Worm (Caenorhabditis elegans) whole organism, L4 larva: ENCODE results near the gene syd-9.

Experiments
- D1046.2 ChIP-seq: fragments of 200-800 bp; sonication (Bioruptor generic); IDR thresholded peaks from 2 replicates; pipeline ENCODE4 v1.3.6; 2022; ENCODE audit warnings: missing genetic modification characterization, missing compliant biosample characterization
- F44E2.7 ChIP-seq: fragments of 200-800 bp; sonication (Bioruptor generic); IDR thresholded peaks from 2 replicates; pipeline ENCODE4 v2.1.2; 2022; ENCODE audit warnings: missing genetic modification characterization, missing compliant biosample characterization
- F49E8.2 ChIP-seq: sonication (generic microtip); optimal IDR thresholded peaks from 2 replicates; lab custom pipeline; 2016; ENCODE audit warnings: missing compliant biosample characterization, mild to moderate bottlenecking, missing genetic modification characterization, borderline replicate concordance
- T20F7.1 ChIP-seq: fragments of 200-800 bp; sonication (Bioruptor generic); optimal IDR thresholded peaks from 2 replicates; lab custom pipeline; 2018; ENCODE audit warnings: mild to moderate bottlenecking, missing genetic modification characterization, missing compliant biosample characterization
- Y105C5A.15 ChIP-seq: fragments of 200-800 bp; sonication (Bioruptor generic); IDR thresholded peaks from 2 replicates; pipeline ENCODE4 v1.3.6; 2022; ENCODE audit warnings: missing genetic modification characterization, missing compliant biosample characterization
- ZK546.5 ChIP-seq, 2 experiments: sonication (generic microtip); optimal IDR thresholded peaks; 2 replicates each; lab custom pipeline; 2017; ENCODE audit warnings: missing biosample characterization in 2 of 2, missing genetic modification characterization in 2 of 2
- aha-1 ChIP-seq: fragments of 150-350 bp; peaks from one replicate; lab custom pipeline; 2014; ENCODE audit warnings: missing biosample characterization, missing genetic modification characterization
- ceh-32 ChIP-seq: sonication (generic microtip); optimal IDR thresholded peaks from 2 replicates; lab custom pipeline; 2016; ENCODE audit warnings: mild to moderate bottlenecking, missing genetic modification characterization, missing compliant biosample characterization; ENCODE audit not compliant: poor library complexity
- daf-16 ChIP-seq, 3 experiments: sonication (generic microtip); optimal IDR thresholded peaks; 2 replicates each; lab custom pipeline; 2016 to 2017; ENCODE audit warnings: missing genetic modification characterization in 3 of 3, missing genetic modification reagents in 3 of 3, mild to moderate bottlenecking in 2 of 3, missing compliant biosample characterization in 2 of 3, missing biosample characterization in 1 of 3, moderate library complexity in 1 of 3
- daf-19 ChIP-seq: fragments of 200-800 bp; sonication (Bioruptor generic); conservative IDR thresholded peaks from 2 replicates; pipeline ENCODE4 v1.3.6; 2022; ENCODE audit warnings: missing genetic modification characterization, missing compliant biosample characterization
- daf-8 ChIP-seq: fragments of 200-800 bp; sonication (Bioruptor generic); IDR thresholded peaks from 2 replicates; pipeline ENCODE4 v1.3.6; 2022; ENCODE audit warnings: missing genetic modification characterization, missing compliant biosample characterization
- dmd-6 ChIP-seq: fragments of 200-800 bp; sonication (Bioruptor generic); IDR thresholded peaks from 2 replicates; pipeline ENCODE4 v1.3.6; 2022; ENCODE audit warnings: missing genetic modification reagents, missing genetic modification characterization, missing compliant biosample characterization
- dve-1 ChIP-seq: sonication (generic microtip); optimal IDR thresholded peaks from 2 replicates; lab custom pipeline; 2017; ENCODE audit warnings: antibody characterized with exemption, mild to moderate bottlenecking, missing genetic modification characterization, missing compliant biosample characterization; ENCODE audit not compliant: insufficient read depth
- egl-27 ChIP-seq: sonication (generic microtip); optimal IDR thresholded peaks from 3 replicates; lab custom pipeline; 2017; ENCODE audit warnings: missing biosample characterization, missing genetic modification reagents, missing genetic modification characterization
- fkh-10 ChIP-seq: fragments of 150-350 bp; optimal IDR thresholded peaks from 2 replicates; lab custom pipeline; 2014; ENCODE audit warnings: missing biosample characterization, missing genetic modification reagents, missing genetic modification characterization
- gei-8 ChIP-seq: fragments of 200-800 bp; sonication (Bioruptor generic); optimal IDR thresholded peaks from 2 replicates; lab custom pipeline; 2018; ENCODE audit warnings: mild to moderate bottlenecking, missing genetic modification characterization, missing compliant biosample characterization
- hif-1 ChIP-seq, 2 experiments: sonication (generic microtip); optimal IDR thresholded peaks; 2 replicates each; lab custom pipeline; 2016 to 2017; ENCODE audit warnings: missing compliant biosample characterization in 2 of 2, missing genetic modification characterization in 2 of 2, missing genetic modification reagents in 2 of 2, missing genotype in 2 of 2, mild to moderate bottlenecking in 1 of 2
- hlh-30 ChIP-seq: sonication (generic microtip); optimal IDR thresholded peaks from 2 replicates; lab custom pipeline; 2017; ENCODE audit warnings: antibody characterized with exemption, mild to moderate bottlenecking, missing genetic modification characterization, missing compliant biosample characterization; ENCODE audit not compliant: insufficient read depth
- hmg-1.1 ChIP-seq: fragments of 200-800 bp; sonication (Bioruptor generic); IDR thresholded peaks from 2 replicates; pipeline ENCODE4 v1.3.6; 2022; ENCODE audit warnings: missing genetic modification reagents, missing genetic modification characterization, missing compliant biosample characterization
- jun-1 ChIP-seq: fragments of 150-350 bp; optimal IDR thresholded peaks from 2 replicates; lab custom pipeline; 2014; ENCODE audit warnings: missing biosample characterization, missing genetic modification reagents, missing genetic modification characterization
- lin-1 ChIP-seq: fragments of 200-800 bp; sonication (Bioruptor generic); IDR thresholded peaks from 2 replicates; pipeline ENCODE4 v1.3.6; 2022; ENCODE audit warnings: missing genetic modification reagents, missing genetic modification characterization, missing compliant biosample characterization
- lin-38 ChIP-seq: fragments of 200-800 bp; sonication (Bioruptor generic); IDR thresholded peaks from 2 replicates; pipeline ENCODE4 v1.3.6; 2022; ENCODE audit warnings: missing genetic modification reagents, missing genetic modification characterization, missing compliant biosample characterization
- madf-9 ChIP-seq: fragments of 200-800 bp; sonication (Bioruptor generic); conservative IDR thresholded peaks from 2 replicates; pipeline ENCODE4 v1.3.6; 2022; ENCODE audit warnings: missing genetic modification reagents, missing genetic modification characterization, missing compliant biosample characterization
- mxl-3 ChIP-seq: fragments of 200-800 bp; sonication (Bioruptor generic); optimal IDR thresholded peaks from 2 replicates; lab custom pipeline; 2018; ENCODE audit warnings: mild to moderate bottlenecking, missing genetic modification characterization, missing compliant biosample characterization
- nhr-10 ChIP-seq: fragments of 150-350 bp; optimal IDR thresholded peaks from 2 replicates; lab custom pipeline; 2014; ENCODE audit warnings: missing biosample characterization, missing genetic modification characterization
- nhr-102 ChIP-seq: sonication (generic microtip); optimal IDR thresholded peaks from 2 replicates; lab custom pipeline; 2016; ENCODE audit warnings: mild to moderate bottlenecking, missing genetic modification characterization, moderate library complexity, missing compliant biosample characterization
- nhr-111 ChIP-seq: fragments of 200-800 bp; sonication (Bioruptor generic); optimal IDR thresholded peaks from 2 replicates; lab custom pipeline; 2018; ENCODE audit warnings: mild to moderate bottlenecking, missing genetic modification characterization, missing compliant biosample characterization
- nhr-25 ChIP-seq: sonication (generic microtip); optimal IDR thresholded peaks from 2 replicates; lab custom pipeline; 2017; ENCODE audit warnings: missing genetic modification characterization, mild to moderate bottlenecking, missing compliant biosample characterization, antibody characterized with exemption, moderate library complexity, borderline replicate concordance; ENCODE audit not compliant: insufficient read depth
- nhr-41 ChIP-seq: fragments of 200-800 bp; sonication (Bioruptor generic); IDR thresholded peaks from 2 replicates; pipeline ENCODE4 v1.3.6; 2022; ENCODE audit warnings: missing genetic modification reagents, missing genetic modification characterization, missing compliant biosample characterization
- nhr-6 ChIP-seq: fragments of 150-350 bp; optimal IDR thresholded peaks from 2 replicates; lab custom pipeline; 2014; ENCODE audit warnings: missing biosample characterization, missing genetic modification characterization
- nhr-76 ChIP-seq: fragments of 150-350 bp; optimal IDR thresholded peaks from 2 replicates; lab custom pipeline; 2014; ENCODE audit warnings: missing biosample characterization, missing genetic modification characterization
- pqm-1 ChIP-seq: sonication (generic microtip); optimal IDR thresholded peaks from 2 replicates; lab custom pipeline; 2017; ENCODE audit warnings: missing biosample characterization, missing genetic modification characterization
- rbr-2 ChIP-seq: sonication (generic microtip); optimal IDR thresholded peaks from 2 replicates; lab custom pipeline; 2016; ENCODE audit warnings: missing genotype, missing genetic modification characterization, missing compliant biosample characterization
- snpc-1.2 ChIP-seq: fragments of 200-800 bp; sonication (Bioruptor generic); IDR thresholded peaks from 2 replicates; pipeline ENCODE4 v1.3.6; 2022; ENCODE audit warnings: missing genetic modification reagents, missing genetic modification characterization, missing compliant biosample characterization
- spr-1 ChIP-seq: sonication (generic microtip); optimal IDR thresholded peaks from 2 replicates; lab custom pipeline; 2016; ENCODE audit warnings: mild to moderate bottlenecking, missing genetic modification characterization, missing compliant biosample characterization
- tag-97 ChIP-seq: fragments of 200-800 bp; sonication (Bioruptor generic); IDR thresholded peaks from 2 replicates; pipeline ENCODE4 v1.3.6; 2022; ENCODE audit warnings: missing genetic modification characterization, missing compliant biosample characterization
- zfp-3 ChIP-seq: fragments of 200-800 bp; sonication (Bioruptor generic); conservative IDR thresholded peaks from 2 replicates; pipeline ENCODE4 v1.3.6; 2022; ENCODE audit warnings: missing genetic modification reagents, missing genetic modification characterization, missing compliant biosample characterization
- zip-11 ChIP-seq: fragments of 200-800 bp; sonication (Bioruptor generic); IDR thresholded peaks from 2 replicates; pipeline ENCODE4 v1.3.6; 2022; ENCODE audit warnings: missing genetic modification characterization, missing compliant biosample characterization
- ztf-7 ChIP-seq: fragments of 150-350 bp; optimal IDR thresholded peaks from 2 replicates; lab custom pipeline; 2014; ENCODE audit warnings: missing biosample characterization, missing genetic modification characterization

Gene syd-9

ce11 chrX:7256891-7257290, 39.0 kb downstream of the syd-9 start, which contains the start of gene F46H5.5:
Gene F46H5.5, minus strand, starts transcription at chrX:7256991.
- TF ChIP-seq spr-1 (tag; lab: Kevin White, UChicago) = no peak
- TF ChIP-seq hif-1 (tag; optimal IDR thresholded peaks at IDR 0.05; lab: Kevin White, UChicago) = no peak
- TF ChIP-seq zfp-3 (GFP tag; lab: Robert Waterston, UW) = no peak
- TF ChIP-seq fkh-10 (GFP tag; lab: Kevin White, UChicago) = no peak
- TF ChIP-seq lin-38 (GFP tag; lab: Robert Waterston, UW) = no peak
- no peak for TF ChIP-seq hmg-1.1 (GFP tag; lab: Robert Waterston, UW)
- TF ChIP-seq dmd-6 = no peak
- no peak for TF ChIP-seq zip-11 (GFP tag; lab: Robert Waterston, UW)

- TF ChIP-seq dve-1 (tag; lab: Kevin White, UChicago) (peak; percentile 27), F44E2.7 (GFP tag; lab: Robert Waterston, UW) (no peak), ceh-32 (no peak), nhr-76 (tag; lab: Kevin White, UChicago) (no peak), daf-19 (GFP tag; lab: Robert Waterston, UW) (no peak), zfp-3 (GFP tag; lab: Robert Waterston, UW) (no peak), D1046.2 (GFP tag; lab: Robert Waterston, UW) (no peak), nhr-41 (GFP tag; lab: Robert Waterston, UW) (no peak), jun-1 (tag; lab: Kevin White, UChicago) (no peak), lin-1 (no peak), pqm-1 (tag; lab: Kevin White, UChicago) (peak; percentile 38), Y105C5A.15 (GFP tag; lab: Robert Waterston, UW) (no peak), snpc-1.2 (GFP tag; lab: Robert Waterston, UW) (no peak), gei-8 (GFP tag; lab: Kevin White, UChicago) (no peak), aha-1 (tag; lab: Kevin White, UChicago) (peak; percentile 55), nhr-102 (tag; lab: Kevin White, UChicago) (no peak), mxl-3 (GFP tag; lab: Kevin White, UChicago) (no peak), tag-97 (GFP tag; lab: Robert Waterston, UW) (no peak), nhr-10 (no peak), rbr-2 (no peak), lin-38 (GFP tag; lab: Robert Waterston, UW) (no peak), nhr-6 (tag; lab: Kevin White, UChicago) (no peak), nhr-25 (no peak), egl-27 (no peak), ztf-7 (no peak), spr-1 (tag; lab: Kevin White, UChicago) (no peak), madf-9 (GFP tag; lab: Robert Waterston, UW) (no peak), daf-8 (GFP tag; lab: Robert Waterston, UW) (no peak), F49E8.2 (tag; lab: Kevin White, UChicago) (no peak), nhr-111 (no peak), hlh-30 (tag; lab: Kevin White, UChicago) (no peak), ZK546.5 (tag; optimal IDR thresholded peaks at IDR 0.05; lab: Kevin White, UChicago) (no peak), fkh-10 (GFP tag; lab: Kevin White, UChicago) (no peak), daf-16 (GFP tag; optimal IDR thresholded peaks at IDR 0.05; lab: Kevin White, UChicago) (no peak), daf-16 (tag; optimal IDR thresholded peaks at IDR 0.05; lab: Kevin White, UChicago) (peak; percentile 61), T20F7.1 (GFP tag; lab: Kevin White, UChicago) (peak; percentile 32)
Measured at ce11 chrX:7260327-7261019, 42.6 kb downstream of the syd-9 start, which contains the start of gene lact-1. Gene lact-1, minus strand, starts transcription at chrX:7260377.
